Worm (Caenorhabditis elegans) whole organism, late embryonic: ENCODE results near the gene K03A11.6.

Experiments
- ahr-1 ChIP-seq: sonication (generic microtip); optimal IDR thresholded peaks from 2 replicates; lab custom pipeline; 2016; ENCODE audit warnings: missing genetic modification characterization, missing compliant biosample characterization
- ceh-19 ChIP-seq: fragments of 200-800 bp; sonication (Bioruptor generic); optimal IDR thresholded peaks from 2 replicates; lab custom pipeline; 2018; ENCODE audit warnings: mild to moderate bottlenecking, missing genetic modification characterization, missing compliant biosample characterization
- ceh-45 ChIP-seq: fragments of 200-800 bp; sonication (Bioruptor generic); IDR thresholded peaks from 2 replicates; pipeline ENCODE4 v1.3.6; 2022; ENCODE audit warnings: missing genetic modification reagents, missing genetic modification characterization, missing compliant biosample characterization
- ceh-9 ChIP-seq: sonication (generic microtip); optimal IDR thresholded peaks from 2 replicates; lab custom pipeline; 2016; ENCODE audit warnings: mild to moderate bottlenecking, missing genetic modification characterization, inconsistent platforms, missing compliant biosample characterization
- elt-2 ChIP-seq: sonication (generic microtip); optimal IDR thresholded peaks from 2 replicates; lab custom pipeline; 2016; ENCODE audit warnings: missing genetic modification reagents, missing genetic modification characterization, missing compliant biosample characterization
- hlh-15 ChIP-seq: sonication (generic microtip); optimal IDR thresholded peaks from 2 replicates; lab custom pipeline; 2016; ENCODE audit warnings: missing genetic modification characterization, missing compliant biosample characterization
- pag-3 ChIP-seq: sonication (generic microtip); optimal IDR thresholded peaks from 2 replicates; lab custom pipeline; 2016; ENCODE audit warnings: missing compliant biosample characterization, missing genetic modification characterization, borderline replicate concordance
- pha-4 ChIP-seq: fragments of 150-350 bp; optimal IDR thresholded peaks from 2 replicates; lab custom pipeline; 2018; ENCODE audit warnings: missing biosample characterization, missing genetic modification reagents, missing genetic modification characterization
- sox-2 ChIP-seq: fragments of 200-800 bp; sonication (Bioruptor generic); IDR thresholded peaks from 2 replicates; pipeline ENCODE4 v1.3.6; 2022; ENCODE audit warnings: missing genetic modification reagents, missing genetic modification characterization, missing compliant biosample characterization

DNA sequence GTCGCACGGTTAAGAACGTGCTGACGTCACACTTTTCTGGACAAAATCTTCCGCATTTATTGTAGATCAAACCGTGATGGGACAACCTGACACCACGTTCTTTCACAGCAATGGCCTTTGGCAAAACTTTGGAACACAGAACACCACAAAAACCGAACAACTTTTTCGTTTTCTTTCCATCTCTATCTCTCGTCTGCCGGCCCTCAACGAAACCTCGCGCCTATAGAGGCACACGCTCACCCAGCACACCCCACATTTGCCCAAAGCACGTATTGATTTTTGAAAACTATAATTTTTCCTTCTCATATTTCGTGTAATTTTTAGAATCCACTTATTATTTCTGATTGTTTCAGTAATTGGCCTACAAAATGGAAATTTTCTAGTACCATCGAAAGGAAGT, 13.8 kb upstream of the K03A11.6 start:
- TF ChIP-seq hlh-15 (tag; lab: Kevin White, UChicago) = no peak
- no peak for TF ChIP-seq pha-4 (tag; lab: Kevin White, UChicago)
- TF ChIP-seq ahr-1 = no peak
- no peak for TF ChIP-seq elt-2 (tag; lab: Kevin White, UChicago)
- TF ChIP-seq ceh-9 (tag; lab: Kevin White, UChicago) = no peak
- TF ChIP-seq ceh-45 = no peak
- TF ChIP-seq pag-3 (tag; lab: Kevin White, UChicago) = no peak
- TF ChIP-seq sox-2 (GFP tag; lab: Robert Waterston, UW) = no peak
- TF ChIP-seq ceh-19 (GFP tag; lab: Kevin White, UChicago) = no peak
